Worm (Caenorhabditis elegans): ENCODE data around the gene Y49E10.10.
A peak's percentile ranks its signal among the peaks of the same experiment; 100 is the strongest.

Gene Y49E10.10

DNA sequence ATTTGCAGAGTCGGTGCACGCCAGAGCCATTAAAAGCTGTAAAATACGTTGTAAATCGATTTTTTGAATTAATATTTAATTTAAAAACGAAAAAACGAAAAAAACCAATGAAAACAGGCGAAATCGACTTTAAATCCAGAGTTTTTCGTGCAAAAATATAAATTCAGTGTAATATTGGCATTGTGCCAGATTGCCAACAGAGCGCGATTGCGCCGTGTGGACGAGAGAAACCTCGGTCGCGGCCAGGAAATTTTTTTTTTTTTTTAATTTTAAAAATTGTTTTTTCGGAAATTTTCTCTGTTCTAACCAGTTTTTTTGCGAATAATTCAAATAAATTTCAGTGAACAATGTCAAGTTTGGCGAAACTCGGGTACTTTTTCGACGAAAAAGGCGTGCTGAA lies 44.0 kb upstream of the Y49E10.10 start, which contains the start of the genes pph-4.1 and Y75B8A.31 (continued):
- TF ChIP-seq sdz-38 (tag; optimal IDR thresholded peaks at IDR 0.05) (no peak), attf-5 (GFP tag; optimal IDR thresholded peaks at IDR 0.05) (peak; percentile 85), egrh-3 (GFP tag; IDR thresholded peaks at IDR 0.05) (no peak), cebp-2 (GFP tag; IDR thresholded peaks at IDR 0.05) (no peak), Y67H2A.10 (GFP tag; conservative IDR thresholded peaks at IDR 0.05) (peak; percentile 59; the same call in 1 of the 2 replicates), B0261.1 (tag; optimal IDR thresholded peaks at IDR 0.05) (no peak), madf-6 (GFP tag; IDR thresholded peaks at IDR 0.05) (peak; percentile 85), hrde-1 (tag; optimal IDR thresholded peaks at IDR 0.05; ENCODE audit: borderline replicate concordance) (no peak), ztf-28 (GFP tag; IDR thresholded peaks at IDR 0.05) (peak; percentile 74; the same call in 1 of the 2 replicates), gei-17 (GFP tag; optimal IDR thresholded peaks at IDR 0.05) (no peak), mel-28 (tag; optimal IDR thresholded peaks at IDR 0.05; ENCODE audit: borderline replicate concordance) (no peak), F55B11.4 (tag; optimal IDR thresholded peaks at IDR 0.05; ENCODE audit: borderline replicate concordance, insufficient read depth) (no peak), nhr-27 (tag; optimal IDR thresholded peaks at IDR 0.05) (no peak), chd-7 (tag; optimal IDR thresholded peaks at IDR 0.05) (no peak), ztf-22 (GFP tag; optimal IDR thresholded peaks at IDR 0.05) (no peak), bed-2 (GFP tag; IDR thresholded peaks at IDR 0.05) (no peak), dox-1 (GFP tag; IDR thresholded peaks at IDR 0.05) (peak; percentile 93), ceh-100 (GFP tag; IDR thresholded peaks at IDR 0.05) (peak; percentile 40; the same call in 1 of the 2 replicates), hmg-1.2 (GFP tag; IDR thresholded peaks at IDR 0.05) (peak; percentile 43; the same call in 1 of the 2 replicates), F57C9.4 (tag; optimal IDR thresholded peaks at IDR 0.05) (no peak), rpc-1 (optimal IDR thresholded peaks at IDR 0.05) (no peak), rpc-1 (tag; optimal IDR thresholded peaks at IDR 0.05) (no peak), snpc-1.3 (tag; optimal IDR thresholded peaks at IDR 0.05; ENCODE audit: insufficient read depth) (peak; percentile 45), F49E8.2 (tag; optimal IDR thresholded peaks at IDR 0.05; ENCODE audit: insufficient read depth) (no peak), ceh-58 (GFP tag; IDR thresholded peaks at IDR 0.05) (no peak), lin-54 (GFP tag; optimal IDR thresholded peaks at IDR 0.05) (peak; percentile 80), hsf-1 (GFP tag; IDR thresholded peaks at IDR 0.05) (no peak), nfya-2 (GFP tag; IDR thresholded peaks at IDR 0.05) (no peak), ceh-91 (GFP tag; IDR thresholded peaks at IDR 0.05) (peak; percentile 87), tbp1 (GFP tag; optimal IDR thresholded peaks at IDR 0.05) (peak; percentile 54), T26A5.8 (tag; optimal IDR thresholded peaks at IDR 0.05) (no peak), efl-1 (GFP tag; optimal IDR thresholded peaks at IDR 0.05) (peak; percentile 42), nhr-120 (GFP tag; IDR thresholded peaks at IDR 0.05) (no peak), nhr-90 (tag; optimal IDR thresholded peaks at IDR 0.05) (no peak), B0019.2 (GFP tag; conservative IDR thresholded peaks at IDR 0.05) (peak; percentile 69), mcd-1 (GFP tag; IDR thresholded peaks at IDR 0.05) (peak; percentile 98), F23B12.7 (tag; optimal IDR thresholded peaks at IDR 0.05; ENCODE audit: insufficient read depth) (peak; percentile 73), snpc-3.4 (tag; optimal IDR thresholded peaks at IDR 0.05) (peak; percentile 59), hlh-26 (GFP tag; conservative IDR thresholded peaks at IDR 0.05) (no peak), K12H6.12 (tag; optimal IDR thresholded peaks at IDR 0.05) (peak; percentile 29), lsy-27 (tag; optimal IDR thresholded peaks at IDR 0.05; ENCODE audit: borderline replicate concordance, insufficient read depth) (no peak), tlf-1 (GFP tag; optimal IDR thresholded peaks at IDR 0.05) (peak; percentile 58), ztf-18 (tag; optimal IDR thresholded peaks at IDR 0.05) (peak; percentile 26), fkh-3 (tag; optimal IDR thresholded peaks at IDR 0.05) (no peak), madf-8 (GFP tag; conservative IDR thresholded peaks at IDR 0.05) (peak; percentile 41; the same call in 1 of the 2 replicates), egl-44 (GFP tag; IDR thresholded peaks at IDR 0.05) (no peak)

Data from whole organism, young adult.